Fruit fly (Drosophila melanogaster): ENCODE measurements around the gene cup.

DNA sequence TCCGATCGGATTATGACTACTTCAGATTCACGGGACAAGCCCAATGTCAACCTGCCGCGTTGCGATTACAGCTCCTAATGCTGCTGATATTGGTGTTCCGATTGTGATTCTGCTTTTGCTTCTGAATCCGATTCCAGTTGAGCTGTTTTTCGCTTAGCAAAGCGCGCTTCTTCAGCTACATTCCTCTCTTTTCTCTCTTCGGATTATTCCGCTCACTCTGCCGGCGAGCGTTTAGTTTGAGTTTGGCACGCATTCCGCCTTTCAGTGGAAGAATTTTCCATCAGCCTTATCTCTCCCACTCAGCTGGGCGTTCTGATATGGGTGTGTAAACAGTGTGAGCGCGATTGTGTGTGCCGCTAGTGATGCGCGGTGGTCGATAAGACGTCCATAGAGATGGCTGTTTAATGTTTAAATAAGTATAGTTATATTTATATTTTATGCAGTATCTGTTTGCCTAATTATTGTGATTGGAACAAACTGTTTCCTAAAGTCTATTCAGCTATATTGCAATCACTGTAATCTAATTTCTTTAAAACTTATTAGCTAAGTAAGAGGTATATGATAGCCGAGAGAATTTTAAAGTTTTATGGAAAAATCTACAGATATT is 4.4 kb downstream of the cup start, which contains the start of gene Galt:
- TF ChIP-seq CG33017 (tag; optimal IDR thresholded peaks at IDR 0.05) (peak; percentile 53), ovo (GFP tag; optimal IDR thresholded peaks at IDR 0.05) (peak; percentile 41), CG5204 (GFP tag; optimal IDR thresholded peaks at IDR 0.05) (no peak), bab1 (GFP tag; optimal IDR thresholded peaks at IDR 0.05) (peak; percentile 6), CG7101 (tag; optimal IDR thresholded peaks at IDR 0.05) (peak; percentile 63), toe (GFP tag; optimal IDR thresholded peaks at IDR 0.05) (no peak), CG12768 (GFP tag; optimal IDR thresholded peaks at IDR 0.05) (peak; percentile 57), kay (GFP tag; ENCODE audit: borderline replicate concordance) (no peak), Crg-1 (GFP tag; optimal IDR thresholded peaks at IDR 0.05) (peak; percentile 16), tj (GFP tag; optimal IDR thresholded peaks at IDR 0.05) (peak; percentile 84)

All from whole organism, adult.